Fruit fly (Drosophila melanogaster) whole organism, wandering third instar larva: ENCODE results near the gene CG16853.

Source experiments
- HLH106 ChIP-seq: fragments of 200-800 bp; optimal IDR thresholded peaks from 3 replicates; lab custom pipeline; 2019; ENCODE audit warnings: missing biosample characterization, mild to moderate bottlenecking, missing genetic modification characterization, moderate library complexity
- Jra ChIP-seq: sonication (Bioruptor generic); optimal IDR thresholded peaks from 2 replicates; lab custom pipeline; 2016; ENCODE audit warnings: missing biosample characterization, missing genetic modification characterization
- br ChIP-seq: fragments of 200-800 bp; sonication (Bioruptor generic); optimal IDR thresholded peaks from 2 replicates; lab custom pipeline; 2016; ENCODE audit warnings: missing biosample characterization, missing genetic modification characterization
- sage ChIP-seq: fragments of 200-800 bp; sonication (Bioruptor generic); optimal IDR thresholded peaks from 2 replicates; lab custom pipeline; 2016; ENCODE audit warnings: missing biosample characterization, mild to moderate bottlenecking, missing genetic modification characterization
- sv ChIP-seq: fragments of 200-800 bp; sonication (Bioruptor generic); optimal IDR thresholded peaks from 3 replicates; lab custom pipeline; 2016; ENCODE audit warnings: missing biosample characterization, missing genetic modification characterization

DNA sequence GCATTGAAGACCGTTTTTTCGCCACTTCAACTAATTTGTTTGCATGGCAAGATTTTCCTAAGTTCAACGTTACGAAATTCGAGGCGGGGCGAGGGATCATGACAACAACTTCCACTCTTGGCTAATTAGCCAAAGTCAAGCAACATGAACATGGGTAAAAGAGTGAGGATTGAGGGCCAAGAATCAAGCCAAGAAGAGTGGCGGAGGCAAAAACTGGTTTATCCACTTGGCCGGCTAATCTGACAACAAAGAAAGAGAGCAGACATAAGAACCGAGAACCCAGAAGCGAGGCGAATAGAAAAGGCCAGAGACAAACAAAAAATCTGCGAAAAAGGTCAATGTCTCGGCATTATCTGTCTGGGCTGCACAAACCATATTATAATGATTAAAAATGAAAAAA is 10.6 kb downstream of the CG16853 start:
- TF ChIP-seq sage (GFP tag; lab: Kevin White, UChicago): no peak
- TF ChIP-seq br (GFP tag; lab: Kevin White, UChicago): no peak
- TF ChIP-seq Jra (GFP tag; lab: Kevin White, UChicago): no peak
- TF ChIP-seq sv (GFP tag; lab: Kevin White, UChicago): no peak
- TF ChIP-seq HLH106 (tag; lab: Kevin White, UChicago): no peak
